Worm (Caenorhabditis elegans) whole organism, midembryonic: Measurements from ENCODE around the gene gpx-5.

ENCODE experiments used
- T22C8.4 ChIP-seq: fragments of 200-800 bp; sonication (Bioruptor generic); IDR thresholded peaks from 2 replicates; pipeline ENCODE4 v1.3.6; 2022; ENCODE audit warnings: missing genetic modification characterization, missing compliant biosample characterization
- med-1 ChIP-seq: sonication (generic microtip); optimal IDR thresholded peaks from 2 replicates; lab custom pipeline; 2017; ENCODE audit warnings: missing genetic modification characterization, mild to moderate bottlenecking, missing compliant biosample characterization, antibody characterized with exemption, missing genetic modification reagents; ENCODE audit not compliant: insufficient read depth
- tab-1 ChIP-seq: fragments of 200-800 bp; sonication (Bioruptor generic); IDR thresholded peaks from 2 replicates; pipeline ENCODE4 v1.3.6; 2022; ENCODE audit warnings: missing genetic modification characterization, missing compliant biosample characterization
- ztf-29 ChIP-seq: fragments of 200-800 bp; sonication (Bioruptor generic); IDR thresholded peaks from 2 replicates; pipeline ENCODE4 v1.3.6; 2022; ENCODE audit warnings: missing genetic modification reagents, missing genetic modification characterization, missing compliant biosample characterization

DNA sequence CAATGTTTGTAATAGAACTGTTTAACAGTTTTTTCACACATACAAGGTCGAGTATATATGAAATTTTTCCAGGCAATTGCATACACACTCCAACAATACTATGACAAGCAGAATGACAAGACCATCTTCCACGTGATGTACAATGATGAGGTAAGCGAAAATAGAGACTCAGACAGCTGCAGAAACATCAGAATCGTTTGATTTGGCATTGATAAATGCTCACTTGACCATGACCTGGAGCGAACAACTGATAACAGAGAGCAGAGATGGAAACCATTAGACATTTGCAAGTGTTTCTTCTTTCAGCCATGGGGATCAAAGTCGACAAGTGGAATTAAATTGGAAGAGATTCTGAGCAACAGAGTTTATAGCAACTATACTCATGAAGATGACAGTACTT is 44.0 kb upstream of the gpx-5 start:
- TF ChIP-seq T22C8.4 (GFP tag; lab: Robert Waterston, UW), result no peak
- no peak for TF ChIP-seq med-1
- TF ChIP-seq ztf-29 (GFP tag; lab: Robert Waterston, UW), result no peak
- TF ChIP-seq tab-1 (GFP tag; lab: Robert Waterston, UW), result no peak
